Worm (Caenorhabditis elegans): ENCODE data around the gene C05C8.8.

C05C8.8 gene

ce11 chrV:7279090-7279489, 24.1 kb upstream of the C05C8.8 start, which contains the start of gene C13A2.4:
TSS of gene C13A2.4 (plus strand) at chrV:7279390.
- TF ChIP-seq ZK546.5 (tag; optimal IDR thresholded peaks at IDR 0.05), result no peak
- TF ChIP-seq nhr-12 (tag; optimal IDR thresholded peaks at IDR 0.05), result no peak
- no peak for TF ChIP-seq aly-2 (tag; optimal IDR thresholded peaks at IDR 0.05)
- TF ChIP-seq nhr-11 (tag; optimal IDR thresholded peaks at IDR 0.05), result no peak
- TF ChIP-seq fos-1 (tag; optimal IDR thresholded peaks at IDR 0.05), result no peak
- TF ChIP-seq unc-62 (GFP tag; optimal IDR thresholded peaks at IDR 0.05), result no peak
- TF ChIP-seq sea-2 (GFP tag; optimal IDR thresholded peaks at IDR 0.05), result no peak
- no peak for TF ChIP-seq nhr-76 (tag; optimal IDR thresholded peaks at IDR 0.05)
- TF ChIP-seq tbx-2 (tag; optimal IDR thresholded peaks at IDR 0.05), result no peak
- no peak for TF ChIP-seq skn-1 (tag; optimal IDR thresholded peaks at IDR 0.05)

ce11 chrV:7275491-7275890, 20.5 kb upstream of the C05C8.8 start, which contains the start of gene C13A2.5:
TSS of gene C13A2.5 (plus strand) at chrV:7275791.
- TF ChIP-seq lin-39 (tag; optimal IDR thresholded peaks at IDR 0.05), result no peak
- TF ChIP-seq unc-39 (tag; optimal IDR thresholded peaks at IDR 0.05), result no peak
- TF ChIP-seq fkh-2 (tag; optimal IDR thresholded peaks at IDR 0.05), result no peak
- TF ChIP-seq nhr-12 (tag; optimal IDR thresholded peaks at IDR 0.05), result no peak
- TF ChIP-seq eor-1 (tag; optimal IDR thresholded peaks at IDR 0.05), result no peak
- no peak for TF ChIP-seq ztf-4 (tag; optimal IDR thresholded peaks at IDR 0.05)
- no peak for TF ChIP-seq elt-3 (tag; optimal IDR thresholded peaks at IDR 0.05)
- TF ChIP-seq aly-2 (tag; optimal IDR thresholded peaks at IDR 0.05), result no peak
- no peak for TF ChIP-seq nhr-11 (tag; optimal IDR thresholded peaks at IDR 0.05)
- no peak for TF ChIP-seq jun-1 (tag; optimal IDR thresholded peaks at IDR 0.05)
- no peak for TF ChIP-seq daf-12 (tag; optimal IDR thresholded peaks at IDR 0.05)
- TF ChIP-seq nhr-23 (tag; optimal IDR thresholded peaks at IDR 0.05), result no peak
- no peak for TF ChIP-seq fos-1 (tag; optimal IDR thresholded peaks at IDR 0.05)
- TF ChIP-seq hmg-11 (tag; optimal IDR thresholded peaks at IDR 0.05), result no peak

- TF ChIP-seq ztf-11 (tag; optimal IDR thresholded peaks at IDR 0.05), result no peak
- TF ChIP-seq lin-15B (tag; optimal IDR thresholded peaks at IDR 0.05), result no peak
- TF ChIP-seq nhr-237 (tag; optimal IDR thresholded peaks at IDR 0.05), result no peak
- no peak for TF ChIP-seq fos-1 (tag; optimal IDR thresholded peaks at IDR 0.05)
- no peak for TF ChIP-seq skn-1 (tag; optimal IDR thresholded peaks at IDR 0.05)
- TF ChIP-seq nhr-43 (tag; optimal IDR thresholded peaks at IDR 0.05; ENCODE audit: poor library complexity, severe bottlenecking), result no peak
- TF ChIP-seq fkh-2 (tag; optimal IDR thresholded peaks at IDR 0.05), result no peak
- TF ChIP-seq nhr-67 (tag; optimal IDR thresholded peaks at IDR 0.05), result no peak
- TF ChIP-seq tbx-2 (tag; optimal IDR thresholded peaks at IDR 0.05), result no peak
- no peak for TF ChIP-seq ceh-28 (tag; optimal IDR thresholded peaks at IDR 0.05)
- no peak for TF ChIP-seq unc-39 (tag; optimal IDR thresholded peaks at IDR 0.05)
- no peak for TF ChIP-seq ceh-9 (tag; optimal IDR thresholded peaks at IDR 0.05)
- no peak for TF ChIP-seq lin-39 (tag; optimal IDR thresholded peaks at IDR 0.05)
- no peak for TF ChIP-seq mml-1 (tag; optimal IDR thresholded peaks at IDR 0.05)
- no peak for TF ChIP-seq ceh-82 (tag; optimal IDR thresholded peaks at IDR 0.05)
- no peak for TF ChIP-seq mdl-1 (tag; optimal IDR thresholded peaks at IDR 0.05)
- no peak for TF ChIP-seq pha-4 (tag; optimal IDR thresholded peaks at IDR 0.05)
These were observed 20.0 kb upstream of the C05C8.8 start, which contains the start of gene C13A2.10 for ce11 chrV:7274992-7275391. TSS of gene C13A2.10 (minus strand) at chrV:7275092.

ce11 chrV:7269399-7269798, 14.4 kb upstream of the C05C8.8 start, which contains the start of gene C13A2.6:
TSS of gene C13A2.6 (plus strand) at chrV:7269699.
- TF ChIP-seq unc-62 (GFP tag; optimal IDR thresholded peaks at IDR 0.05) (no peak), ama-1 (optimal IDR thresholded peaks at IDR 0.05) (no peak), nhr-11 (tag; optimal IDR thresholded peaks at IDR 0.05) (no peak), elt-1 (tag; optimal IDR thresholded peaks at IDR 0.05) (no peak), ztf-11 (tag; optimal IDR thresholded peaks at IDR 0.05) (no peak), hmg-11 (tag; optimal IDR thresholded peaks at IDR 0.05) (no peak), pha-4 (tag; optimal IDR thresholded peaks at IDR 0.05) (no peak), mdl-1 (tag; optimal IDR thresholded peaks at IDR 0.05) (no peak), fkh-10 (GFP tag; optimal IDR thresholded peaks at IDR 0.05) (no peak), ceh-82 (tag; optimal IDR thresholded peaks at IDR 0.05) (no peak), elt-3 (tag; optimal IDR thresholded peaks at IDR 0.05) (no peak), egl-5 (tag; optimal IDR thresholded peaks at IDR 0.05) (no peak), nhr-23 (tag; optimal IDR thresholded peaks at IDR 0.05) (no peak), pqm-1 (tag; optimal IDR thresholded peaks at IDR 0.05) (no peak)
